Fruit fly (Drosophila melanogaster) whole organism, embryonic: Measurements from ENCODE around the gene CG42404.

ENCODE experiments used
- Adf1 ChIP-seq: fragments of 200-800 bp; sonication (Bioruptor generic); IDR thresholded peaks from 2 replicates; pipeline ENCODE4 v1.3.6; 2022; ENCODE audit warnings: missing biosample characterization, missing genetic modification characterization
- Asciz ChIP-seq: fragments of 200-800 bp; sonication (Bioruptor generic); optimal IDR thresholded peaks from 2 replicates; lab custom pipeline; 2017; ENCODE audit warnings: missing biosample characterization, mild to moderate bottlenecking, missing genetic modification characterization, missing genetic modification reagents
- Blimp-1 ChIP-seq: fragments of 200-800 bp; sonication (Bioruptor generic); optimal IDR thresholded peaks from 3 replicates; lab custom pipeline; 2018; ENCODE audit warnings: missing biosample characterization, missing genetic modification characterization, mild to moderate bottlenecking, moderate library complexity, missing genetic modification reagents
- CG10462 ChIP-seq: fragments of 200-800 bp; sonication (Bioruptor generic); optimal IDR thresholded peaks from 2 replicates; lab custom pipeline; 2016; ENCODE audit warnings: missing biosample characterization, missing genetic modification characterization
- CG10543 ChIP-seq: fragments of 200-800 bp; sonication (Bioruptor generic); optimal IDR thresholded peaks from 3 replicates; lab custom pipeline; 2017; ENCODE audit warnings: missing biosample characterization, mild to moderate bottlenecking, missing genetic modification characterization, moderate library complexity
- CG11085 ChIP-seq: fragments of 200-800 bp; sonication (Bioruptor generic); IDR thresholded peaks from 2 replicates; pipeline ENCODE4 v1.3.6; 2022; ENCODE audit warnings: missing biosample characterization, missing genetic modification characterization
- CG11723 ChIP-seq: fragments of 200-800 bp; sonication (Bioruptor generic); optimal IDR thresholded peaks from 2 replicates; lab custom pipeline; 2017; ENCODE audit warnings: missing biosample characterization, mild to moderate bottlenecking, missing genetic modification characterization
- CG12071 ChIP-seq: fragments of 200-800 bp; sonication (Bioruptor generic); optimal IDR thresholded peaks from 3 replicates; lab custom pipeline; 2018; ENCODE audit warnings: missing biosample characterization, mild to moderate bottlenecking, missing genetic modification characterization
- CG12104 ChIP-seq: fragments of 200-800 bp; sonication (Bioruptor generic); optimal IDR thresholded peaks from 3 replicates; lab custom pipeline; 2016; ENCODE audit warnings: missing biosample characterization, missing genetic modification characterization
- CG12219 ChIP-seq: fragments of 200-800 bp; sonication (Bioruptor generic); optimal IDR thresholded peaks from 3 replicates; lab custom pipeline; 2018; ENCODE audit warnings: missing biosample characterization, mild to moderate bottlenecking, missing genetic modification characterization
- CG12236 ChIP-seq: fragments of 200-800 bp; sonication (Bioruptor generic); optimal IDR thresholded peaks from 2 replicates; lab custom pipeline; 2016; ENCODE audit warnings: missing biosample characterization, missing genetic modification characterization
- CG17912 ChIP-seq: fragments of 200-800 bp; sonication (Bioruptor generic); optimal IDR thresholded peaks from 2 replicates; lab custom pipeline; 2018; ENCODE audit warnings: missing biosample characterization, mild to moderate bottlenecking, missing genetic modification characterization
- CG1832 ChIP-seq: fragments of 200-800 bp; sonication (Bioruptor generic); optimal IDR thresholded peaks from 2 replicates; lab custom pipeline; 2017; ENCODE audit warnings: missing biosample characterization, mild to moderate bottlenecking, missing genetic modification characterization, inconsistent platforms
- CG30403 ChIP-seq: fragments of 200-800 bp; sonication (Bioruptor generic); optimal IDR thresholded peaks from 3 replicates; lab custom pipeline; 2016; ENCODE audit warnings: missing biosample characterization, missing genetic modification characterization
- CG31365 ChIP-seq: fragments of 200-800 bp; sonication (Bioruptor generic); optimal IDR thresholded peaks from 2 replicates; lab custom pipeline; 2018; ENCODE audit warnings: missing biosample characterization, mild to moderate bottlenecking, missing genetic modification characterization
- CG31388 ChIP-seq: fragments of 200-800 bp; sonication (Bioruptor generic); optimal IDR thresholded peaks from 2 replicates; lab custom pipeline; 2016; ENCODE audit warnings: missing biosample characterization, missing genetic modification characterization
- CG31441 ChIP-seq: fragments of 200-800 bp; sonication (Bioruptor generic); IDR thresholded peaks from 2 replicates; pipeline ENCODE4 v1.3.6; 2022; ENCODE audit warnings: missing biosample characterization, missing genetic modification characterization
- CG3163 ChIP-seq: fragments of 200-800 bp; sonication (Bioruptor generic); optimal IDR thresholded peaks from 3 replicates; lab custom pipeline; 2016; ENCODE audit warnings: missing biosample characterization, missing genetic modification characterization
- CG4282 ChIP-seq: fragments of 200-800 bp; sonication (Bioruptor generic); optimal IDR thresholded peaks from 2 replicates; lab custom pipeline; 2016; ENCODE audit warnings: missing biosample characterization, missing genetic modification characterization
- CG6689 ChIP-seq: fragments of 200-800 bp; sonication (Bioruptor generic); IDR thresholded peaks from 2 replicates; pipeline ENCODE4 v1.3.6; 2022; ENCODE audit warnings: missing biosample characterization, missing genetic modification characterization
- CG7271 ChIP-seq: fragments of 200-800 bp; sonication (Bioruptor generic); optimal IDR thresholded peaks from 2 replicates; lab custom pipeline; 2018; ENCODE audit warnings: missing biosample characterization, mild to moderate bottlenecking, missing genetic modification characterization, moderate library complexity
- CG9437 ChIP-seq: fragments of 200-800 bp; sonication (Bioruptor generic); optimal IDR thresholded peaks from 2 replicates; lab custom pipeline; 2018; ENCODE audit warnings: missing biosample characterization, mild to moderate bottlenecking, missing genetic modification characterization
- CkIIα-i1 ChIP-seq: fragments of 200-800 bp; sonication (Bioruptor generic); IDR thresholded peaks from 2 replicates; pipeline ENCODE4 v1.3.6; 2022; ENCODE audit warnings: missing biosample characterization, missing genetic modification characterization
- CoRest ChIP-seq: fragments of 200-800 bp; sonication (Bioruptor generic); optimal IDR thresholded peaks from 3 replicates; lab custom pipeline; 2018; ENCODE audit warnings: missing biosample characterization, mild to moderate bottlenecking, missing genetic modification characterization, moderate library complexity
- CrebB ChIP-seq: fragments of 200-800 bp; sonication (Bioruptor generic); optimal IDR thresholded peaks from 3 replicates; lab custom pipeline; 2018; ENCODE audit warnings: missing biosample characterization, mild to moderate bottlenecking, missing genetic modification characterization
- D19B ChIP-seq: fragments of 200-800 bp; sonication (Bioruptor generic); optimal IDR thresholded peaks from 2 replicates; lab custom pipeline; 2017; ENCODE audit warnings: missing biosample characterization, mild to moderate bottlenecking, missing genetic modification characterization
- Eip74EF ChIP-seq, 2 experiments: fragments of 200-800 bp in 1 of 2; fragments of >200 bp in 1 of 2; sonication (Bioruptor generic) in 1 of 2; optimal IDR thresholded peaks; 2 replicates each; lab custom pipeline; 2017 to 2019; ENCODE audit warnings: missing biosample characterization in 2 of 2, missing genetic modification characterization in 2 of 2, mild to moderate bottlenecking in 1 of 2, moderate library complexity in 1 of 2
- Elba2 ChIP-seq: fragments of 200-800 bp; sonication (Bioruptor generic); optimal IDR thresholded peaks from 3 replicates; lab custom pipeline; 2016; ENCODE audit warnings: missing biosample characterization, missing genetic modification characterization
- H2.0 ChIP-seq: fragments of 200-800 bp; sonication (Bioruptor generic); IDR thresholded peaks from 2 replicates; pipeline ENCODE4 v1.3.6; 2022; ENCODE audit warnings: missing biosample characterization, missing genetic modification characterization
- HHEX ChIP-seq: fragments of 200-800 bp; sonication (Bioruptor generic); optimal IDR thresholded peaks from 3 replicates; lab custom pipeline; 2017; ENCODE audit warnings: missing biosample characterization, mild to moderate bottlenecking, missing genetic modification characterization, missing genetic modification reagents
- Lhr ChIP-seq: fragments of 200-800 bp; sonication (Bioruptor generic); optimal IDR thresholded peaks from 3 replicates; lab custom pipeline; 2017; ENCODE audit warnings: mild to moderate bottlenecking, missing biosample characterization, missing genetic modification reagents, missing genetic modification characterization
- MTF-1 ChIP-seq: fragments of 200-800 bp; sonication (Bioruptor generic); optimal IDR thresholded peaks from 2 replicates; lab custom pipeline; 2018; ENCODE audit warnings: missing biosample characterization, mild to moderate bottlenecking, missing genetic modification characterization, borderline replicate concordance
- Poxn ChIP-seq: fragments of 200-800 bp; sonication (Bioruptor generic); IDR thresholded peaks from 2 replicates; pipeline ENCODE4 v1.3.6; 2022; ENCODE audit warnings: missing biosample characterization, missing genetic modification characterization
- Tbp ChIP-seq: fragments of >200 bp; optimal IDR thresholded peaks from 2 replicates; lab custom pipeline; 2018; ENCODE audit warnings: missing biosample characterization, missing genetic modification characterization
- amos ChIP-seq: fragments of 200-800 bp; sonication (Bioruptor generic); IDR thresholded peaks from 2 replicates; pipeline ENCODE4 v1.3.6; 2022; ENCODE audit warnings: missing biosample characterization, missing genetic modification characterization; ENCODE audit not compliant: partially characterized antibody
- az2 ChIP-seq: fragments of 200-800 bp; sonication (Bioruptor generic); optimal IDR thresholded peaks from 3 replicates; lab custom pipeline; 2016; ENCODE audit warnings: missing biosample characterization, missing genetic modification characterization
- bowl ChIP-seq: fragments of 200-800 bp; sonication (Bioruptor generic); IDR thresholded peaks from 2 replicates; pipeline ENCODE4 v1.3.6; 2022; ENCODE audit warnings: missing biosample characterization, missing genetic modification characterization
- br ChIP-seq: fragments of >200 bp; optimal IDR thresholded peaks from 2 replicates; lab custom pipeline; 2017
- dmrt99B ChIP-seq: fragments of 200-800 bp; sonication (Bioruptor generic); optimal IDR thresholded peaks from 2 replicates; lab custom pipeline; 2018; ENCODE audit warnings: missing biosample characterization, mild to moderate bottlenecking, missing genetic modification characterization, moderate library complexity
- fd64A ChIP-seq: fragments of 200-800 bp; sonication (Bioruptor generic); optimal IDR thresholded peaks from 3 replicates; lab custom pipeline; 2018; ENCODE audit warnings: missing biosample characterization, mild to moderate bottlenecking, missing genetic modification characterization
- jigr1 ChIP-seq: fragments of 200-800 bp; sonication (Bioruptor generic); IDR thresholded peaks from 3 replicates; pipeline ENCODE4 v1.3.6; 2022; ENCODE audit warnings: missing biosample characterization, missing genetic modification characterization
- jing ChIP-seq: fragments of 200-800 bp; sonication (Bioruptor generic); optimal IDR thresholded peaks from 2 replicates; lab custom pipeline; 2018; ENCODE audit warnings: missing biosample characterization, mild to moderate bottlenecking, missing genetic modification characterization
- p53 ChIP-seq: fragments of 200-800 bp; sonication (Bioruptor generic); optimal IDR thresholded peaks from 2 replicates; lab custom pipeline; 2016; ENCODE audit warnings: missing biosample characterization, missing genetic modification characterization
- pb ChIP-seq: fragments of 200-800 bp; sonication (Bioruptor generic); optimal IDR thresholded peaks from 3 replicates; lab custom pipeline; 2016; ENCODE audit warnings: missing biosample characterization, missing genetic modification characterization
- phol ChIP-seq: fragments of 200-800 bp; sonication (Bioruptor generic); optimal IDR thresholded peaks from 3 replicates; lab custom pipeline; 2018; ENCODE audit warnings: missing biosample characterization, mild to moderate bottlenecking, missing genetic modification characterization, moderate library complexity
- pnt ChIP-seq: fragments of 200-800 bp; sonication (Bioruptor generic); optimal IDR thresholded peaks from 3 replicates; lab custom pipeline; 2016; ENCODE audit warnings: missing biosample characterization, missing genetic modification characterization
- stwl ChIP-seq: fragments of 200-800 bp; sonication (Bioruptor generic); optimal IDR thresholded peaks from 3 replicates; lab custom pipeline; 2018; ENCODE audit warnings: missing biosample characterization, mild to moderate bottlenecking, missing genetic modification characterization, moderate library complexity
- tna ChIP-seq: fragments of 200-800 bp; sonication (Bioruptor generic); IDR thresholded peaks from 2 replicates; pipeline ENCODE4 v1.3.6; 2022; ENCODE audit warnings: missing biosample characterization, missing genetic modification characterization; ENCODE audit not compliant: partially characterized antibody
- usp ChIP-seq: fragments of >200 bp; optimal IDR thresholded peaks from 2 replicates; lab custom pipeline; 2017; ENCODE audit warnings: missing biosample characterization, missing genetic modification characterization
- wdn ChIP-seq: fragments of 200-800 bp; sonication (Bioruptor generic); IDR thresholded peaks from 2 replicates; pipeline ENCODE4 v1.3.6; 2022; ENCODE audit warnings: missing biosample characterization, missing genetic modification characterization

CG42404 gene

DNA sequence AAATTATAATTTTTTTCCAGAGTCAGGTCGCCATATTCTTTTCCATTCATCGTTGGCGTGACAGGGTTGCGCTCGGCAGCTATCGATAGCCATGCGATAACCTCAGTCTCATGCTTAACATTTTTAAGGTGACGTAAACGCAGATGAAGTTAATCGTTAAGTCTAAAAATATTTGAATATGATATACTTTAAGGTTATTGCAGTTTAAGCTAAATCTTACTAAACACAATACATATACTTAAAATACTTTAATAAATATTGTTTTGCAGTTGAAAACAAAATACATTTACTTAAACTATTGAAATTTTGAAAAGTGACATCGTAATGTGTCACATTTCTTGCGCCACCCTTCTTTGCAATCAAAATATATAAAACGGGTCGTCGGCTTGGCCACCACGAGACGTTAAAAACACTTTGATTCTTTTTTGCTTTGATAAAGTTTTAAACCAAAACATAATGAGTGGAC is 25.3 kb downstream of the CG42404 start, which contains the start of the genes Cp190 and CG4338 (continued):
- TF ChIP-seq Eip74EF (GFP tag; optimal IDR thresholded peaks at IDR 0.05; lab: Kevin White, UChicago) (peak in 1 of 2 experiments; percentile 98), CG10462 (peak; percentile 95), Adf1 (GFP tag; lab: Robert Waterston, UW) (peak; percentile 79), CG11085 (GFP tag; lab: Robert Waterston, UW) (peak; percentile 92), HHEX (GFP tag; lab: Kevin White, UChicago) (peak; percentile 97), CG3163 (peak; percentile 63), bowl (GFP tag; lab: Robert Waterston, UW) (peak; percentile 84), jigr1 (peak; percentile 93), CG30403 (GFP tag; lab: Kevin White, UChicago) (peak; percentile 99), CoRest (tag; lab: Kevin White, UChicago) (peak; percentile 100), D19B (peak; percentile 94), fd64A (GFP tag; lab: Kevin White, UChicago) (peak; percentile 85), CG12104 (GFP tag; lab: Kevin White, UChicago) (peak; percentile 98), Blimp-1 (GFP tag; lab: Kevin White, UChicago) (peak; percentile 97), wdn (peak; percentile 95), amos (peak; percentile 88), phol (tag; lab: Kevin White, UChicago) (peak; percentile 100), pb (peak; percentile 72), stwl (tag; lab: Kevin White, UChicago) (peak; percentile 87), CG12071 (GFP tag; lab: Kevin White, UChicago) (peak; percentile 93), br (lab: Kevin White, UChicago) (no peak), CG12236 (GFP tag; lab: Kevin White, UChicago) (peak; percentile 79), Elba2 (GFP tag; lab: Kevin White, UChicago) (peak; percentile 94), CG31365 (peak; percentile 85), CG9437 (peak; percentile 96), tna (GFP tag; lab: Robert Waterston, UW) (peak; percentile 49), az2 (peak; percentile 98), Tbp (GFP tag; lab: Kevin White, UChicago) (no peak), CG4282 (GFP tag; lab: Kevin White, UChicago) (no peak), CG12219 (GFP tag; lab: Kevin White, UChicago) (peak; percentile 97), CG7271 (peak; percentile 96), CG31388 (GFP tag; lab: Kevin White, UChicago) (peak; percentile 95), CG31441 (GFP tag; lab: Robert Waterston, UW) (peak; percentile 99), H2.0 (GFP tag; lab: Robert Waterston, UW) (peak; percentile 95), MTF-1 (GFP tag; lab: Kevin White, UChicago) (peak; percentile 87), CG11723 (GFP tag; lab: Kevin White, UChicago) (peak; percentile 93), CrebB (tag; lab: Kevin White, UChicago) (peak; percentile 98), CG10543 (peak; percentile 99), Asciz (peak; percentile 96), p53 (GFP tag; lab: Kevin White, UChicago) (peak; percentile 55), pnt (GFP tag; lab: Kevin White, UChicago) (peak; percentile 83), CG1832 (GFP tag; lab: Kevin White, UChicago) (no peak), Lhr (GFP tag; lab: Kevin White, UChicago) (peak; percentile 91), CG6689 (GFP tag; lab: Robert Waterston, UW) (peak; percentile 100), CG17912 (peak; percentile 93), dmrt99B (tag; lab: Kevin White, UChicago) (peak; percentile 98), Poxn (GFP tag; lab: Robert Waterston, UW) (peak; percentile 89), CkIIα-i1 (0 out of 2 replicates have a peak, but pooled peaks have one; percentile 13), jing (GFP tag; lab: Kevin White, UChicago) (peak; percentile 92), usp (GFP tag; lab: Kevin White, UChicago) (no peak)
